Fruit fly (Drosophila melanogaster) whole organism, embryonic: ENCODE results near the gene CG43750.

Experiments
- Adf1 ChIP-seq: fragments of 200-800 bp; sonication (Bioruptor generic); IDR thresholded peaks from 2 replicates; pipeline ENCODE4 v1.3.6; 2022; ENCODE audit warnings: missing biosample characterization, missing genetic modification characterization
- BtbVII ChIP-seq: fragments of 200-800 bp; sonication (Bioruptor generic); optimal IDR thresholded peaks from 3 replicates; lab custom pipeline; 2017; ENCODE audit warnings: missing biosample characterization, mild to moderate bottlenecking, missing genetic modification characterization
- CG12391 ChIP-seq: fragments of 200-800 bp; sonication (Bioruptor generic); optimal IDR thresholded peaks from 3 replicates; lab custom pipeline; 2018; ENCODE audit warnings: missing biosample characterization, mild to moderate bottlenecking, missing genetic modification characterization, moderate library complexity
- CG12769 ChIP-seq: fragments of 200-800 bp; sonication (Bioruptor generic); optimal IDR thresholded peaks from 2 replicates; lab custom pipeline; 2019; ENCODE audit warnings: missing biosample characterization, mild to moderate bottlenecking, missing genetic modification characterization, moderate library complexity
- CG13775 ChIP-seq: fragments of 200-800 bp; sonication (Bioruptor generic); optimal IDR thresholded peaks from 3 replicates; lab custom pipeline; 2017; ENCODE audit warnings: missing biosample characterization, mild to moderate bottlenecking, missing genetic modification characterization
- CG14710 ChIP-seq: fragments of 200-800 bp; sonication (Bioruptor generic); optimal IDR thresholded peaks from 3 replicates; lab custom pipeline; 2019; ENCODE audit warnings: missing biosample characterization, mild to moderate bottlenecking, missing genetic modification characterization, moderate library complexity
- CG15601 ChIP-seq: fragments of 200-800 bp; sonication (Bioruptor generic); optimal IDR thresholded peaks from 3 replicates; lab custom pipeline; 2019; ENCODE audit warnings: missing biosample characterization, mild to moderate bottlenecking, missing genetic modification characterization, moderate library complexity
- CG1603 ChIP-seq: fragments of 200-800 bp; sonication (Bioruptor generic); optimal IDR thresholded peaks from 2 replicates; lab custom pipeline; 2019; ENCODE audit warnings: missing biosample characterization, mild to moderate bottlenecking, missing genetic modification characterization, moderate library complexity
- CG1647 ChIP-seq: fragments of 200-800 bp; sonication (Bioruptor generic); optimal IDR thresholded peaks from 3 replicates; lab custom pipeline; 2016; ENCODE audit warnings: missing biosample characterization, missing genetic modification characterization
- CG17186 ChIP-seq: fragments of 200-800 bp; sonication (Bioruptor generic); optimal IDR thresholded peaks from 3 replicates; lab custom pipeline; 2017; ENCODE audit warnings: missing biosample characterization, missing genetic modification reagents, missing genetic modification characterization
- CG17359 ChIP-seq: fragments of 200-800 bp; sonication (Bioruptor generic); optimal IDR thresholded peaks from 3 replicates; lab custom pipeline; 2018; ENCODE audit warnings: missing biosample characterization, mild to moderate bottlenecking, missing genetic modification characterization, moderate library complexity
- CG18011 ChIP-seq: fragments of 200-800 bp; sonication (Bioruptor generic); optimal IDR thresholded peaks from 2 replicates; lab custom pipeline; 2017; ENCODE audit warnings: missing biosample characterization, missing genetic modification characterization, mild to moderate bottlenecking, moderate library complexity, missing genotype
- CG2875 ChIP-seq: fragments of 200-800 bp; sonication (Bioruptor generic); optimal IDR thresholded peaks from 2 replicates; lab custom pipeline; 2017; ENCODE audit warnings: missing biosample characterization, mild to moderate bottlenecking, missing genetic modification characterization, missing genetic modification reagents
- CG2889 ChIP-seq: fragments of 200-800 bp; sonication (Bioruptor generic); IDR thresholded peaks from 3 replicates; pipeline ENCODE4 v1.3.6; 2022; ENCODE audit warnings: missing biosample characterization, missing genetic modification characterization
- CG3065 ChIP-seq: fragments of 200-800 bp; sonication (Bioruptor generic); optimal IDR thresholded peaks from 2 replicates; lab custom pipeline; 2016; ENCODE audit warnings: missing biosample characterization, missing genetic modification characterization
- CG3407 ChIP-seq: fragments of 200-800 bp; sonication (Bioruptor generic); optimal IDR thresholded peaks from 2 replicates; lab custom pipeline; 2018; ENCODE audit warnings: missing biosample characterization, mild to moderate bottlenecking, missing genetic modification characterization
- CG4854 ChIP-seq: fragments of 200-800 bp; sonication (Bioruptor generic); optimal IDR thresholded peaks from 2 replicates; lab custom pipeline; 2016; ENCODE audit warnings: missing biosample characterization, missing genetic modification characterization, inconsistent platforms
- CG6175 ChIP-seq: fragments of 200-800 bp; sonication (Bioruptor generic); IDR thresholded peaks from 3 replicates; pipeline ENCODE4 v1.3.6; 2022; ENCODE audit warnings: missing biosample characterization, missing genetic modification characterization
- CG7357 ChIP-seq: fragments of 200-800 bp; sonication (Bioruptor generic); IDR thresholded peaks from 3 replicates; pipeline ENCODE4 v1.3.6; 2022; ENCODE audit warnings: missing biosample characterization, missing genetic modification characterization
- CG9932 ChIP-seq: fragments of 200-800 bp; sonication (Bioruptor generic); IDR thresholded peaks from 2 replicates; pipeline ENCODE4 v1.3.6; 2022; ENCODE audit warnings: missing biosample characterization, missing genetic modification characterization
- CrebB ChIP-seq: fragments of 200-800 bp; sonication (Bioruptor generic); optimal IDR thresholded peaks from 3 replicates; lab custom pipeline; 2018; ENCODE audit warnings: missing biosample characterization, mild to moderate bottlenecking, missing genetic modification characterization
- Dad ChIP-seq: fragments of 200-800 bp; sonication (Bioruptor generic); optimal IDR thresholded peaks from 3 replicates; lab custom pipeline; 2016; ENCODE audit warnings: missing biosample characterization, missing genetic modification characterization
- Dref ChIP-seq: fragments of 200-800 bp; sonication (Bioruptor generic); IDR thresholded peaks from 2 replicates; pipeline ENCODE4 v1.3.6; 2022; ENCODE audit warnings: missing biosample characterization, missing genetic modification characterization
- Drgx ChIP-seq: fragments of 200-800 bp; sonication (Bioruptor generic); IDR thresholded peaks from 2 replicates; pipeline ENCODE4 v1.3.6; 2022; ENCODE audit warnings: missing biosample characterization, missing genetic modification characterization
- Eip74EF ChIP-seq, 2 experiments: fragments of 200-800 bp in 1 of 2; fragments of >200 bp in 1 of 2; sonication (Bioruptor generic) in 1 of 2; optimal IDR thresholded peaks; 2 replicates each; lab custom pipeline; 2017 to 2019; ENCODE audit warnings: missing biosample characterization in 2 of 2, missing genetic modification characterization in 2 of 2, mild to moderate bottlenecking in 1 of 2, moderate library complexity in 1 of 2
- Elba2 ChIP-seq: fragments of 200-800 bp; sonication (Bioruptor generic); optimal IDR thresholded peaks from 3 replicates; lab custom pipeline; 2016; ENCODE audit warnings: missing biosample characterization, missing genetic modification characterization
- Ets65A ChIP-seq: fragments of 200-800 bp; sonication (Bioruptor generic); peaks from one replicate; lab custom pipeline; 2016; ENCODE audit warnings: missing biosample characterization, missing genetic modification characterization
- Hmx ChIP-seq: fragments of 200-800 bp; sonication (Bioruptor generic); optimal IDR thresholded peaks from 2 replicates; lab custom pipeline; 2016; ENCODE audit warnings: missing biosample characterization, missing genetic modification characterization
- Kr ChIP-seq: fragments of 200-800 bp; sonication (Bioruptor generic); optimal IDR thresholded peaks from 2 replicates; lab custom pipeline; 2017; ENCODE audit warnings: missing biosample characterization, mild to moderate bottlenecking, missing genetic modification characterization
- Ptx1 ChIP-seq: fragments of 200-800 bp; sonication (Bioruptor generic); IDR thresholded peaks from 2 replicates; pipeline ENCODE4 v1.3.6; 2022; ENCODE audit warnings: missing biosample characterization, missing genetic modification characterization
- Sox102F ChIP-seq: fragments of 200-800 bp; sonication (Bioruptor generic); optimal IDR thresholded peaks from 2 replicates; lab custom pipeline; 2018; ENCODE audit warnings: missing biosample characterization, mild to moderate bottlenecking, missing genetic modification characterization, moderate library complexity
- Spps ChIP-seq: fragments of 200-800 bp; sonication (Bioruptor generic); optimal IDR thresholded peaks from 2 replicates; lab custom pipeline; 2018; ENCODE audit warnings: missing biosample characterization, mild to moderate bottlenecking, missing genetic modification characterization
- Taf1 ChIP-seq: fragments of 200-800 bp; sonication (Bioruptor generic); IDR thresholded peaks from 2 replicates; pipeline ENCODE4 v1.3.6; 2022; ENCODE audit warnings: missing biosample characterization, missing genetic modification characterization
- Tbp ChIP-seq: fragments of >200 bp; optimal IDR thresholded peaks from 2 replicates; lab custom pipeline; 2018; ENCODE audit warnings: missing biosample characterization, missing genetic modification characterization
- chm ChIP-seq: fragments of 200-800 bp; sonication (Bioruptor generic); IDR thresholded peaks from 2 replicates; pipeline ENCODE4 v1.3.6; 2022; ENCODE audit warnings: missing biosample characterization, missing genetic modification characterization
- ci ChIP-seq: fragments of 200-800 bp; sonication (Bioruptor generic); IDR thresholded peaks from 3 replicates; pipeline ENCODE4 v1.3.6; 2022; ENCODE audit warnings: missing biosample characterization, missing genetic modification characterization
- croc ChIP-seq: fragments of 200-800 bp; sonication (Bioruptor generic); conservative IDR thresholded peaks from 3 replicates; pipeline ENCODE4 v1.3.6; 2022; ENCODE audit warnings: missing biosample characterization, missing genetic modification characterization
- da ChIP-seq: fragments of 200-800 bp; sonication (Bioruptor generic); optimal IDR thresholded peaks from 2 replicates; lab custom pipeline; 2016; ENCODE audit warnings: missing biosample characterization, missing genetic modification characterization
- dan ChIP-seq: fragments of 200-800 bp; sonication (Bioruptor generic); IDR thresholded peaks from 2 replicates; pipeline ENCODE4 v1.3.6; 2022; ENCODE audit warnings: missing biosample characterization, missing genetic modification characterization
- eyg ChIP-seq: fragments of 200-800 bp; sonication (Bioruptor generic); optimal IDR thresholded peaks from 3 replicates; lab custom pipeline; 2016; ENCODE audit warnings: missing biosample characterization, missing genetic modification characterization
- ftz-f1 ChIP-seq: fragments of 200-800 bp; sonication (Bioruptor generic); optimal IDR thresholded peaks from 2 replicates; lab custom pipeline; 2016; ENCODE audit warnings: missing biosample characterization, missing genetic modification characterization
- gcm ChIP-seq: fragments of 200-800 bp; sonication (Bioruptor generic); optimal IDR thresholded peaks from 2 replicates; lab custom pipeline; 2019; ENCODE audit warnings: missing biosample characterization, mild to moderate bottlenecking, missing genetic modification characterization, moderate library complexity
- gem ChIP-seq: fragments of 200-800 bp; sonication (Bioruptor generic); optimal IDR thresholded peaks from 2 replicates; lab custom pipeline; 2019; ENCODE audit warnings: missing biosample characterization, mild to moderate bottlenecking, missing genetic modification characterization, moderate library complexity
- kni ChIP-seq: fragments of 200-800 bp; sonication (Bioruptor generic); optimal IDR thresholded peaks from 3 replicates; lab custom pipeline; 2017; ENCODE audit warnings: mild to moderate bottlenecking, missing biosample characterization, missing genetic modification reagents, missing genetic modification characterization
- pb ChIP-seq: fragments of 200-800 bp; sonication (Bioruptor generic); optimal IDR thresholded peaks from 3 replicates; lab custom pipeline; 2016; ENCODE audit warnings: missing biosample characterization, missing genetic modification characterization
- peb ChIP-seq: fragments of 200-800 bp; sonication (Bioruptor generic); IDR thresholded peaks from 2 replicates; pipeline ENCODE4 v1.3.6; 2022; ENCODE audit warnings: missing biosample characterization, missing genetic modification characterization
- prd ChIP-seq, 3 experiments: fragments of >200 bp in 2 of 3; fragments of 200-800 bp in 1 of 3; sonication (Bioruptor generic) in 1 of 3; optimal IDR thresholded peaks in 2 of 3; IDR thresholded peaks in 1 of 3; 2 replicates in 2 of 3; 3 replicates in 1 of 3; pipeline versions ENCODE4 v1.3.6 to Lab custom; 2017 to 2022; ENCODE audit warnings: missing biosample characterization in 1 of 3, missing genetic modification characterization in 1 of 3
- sim ChIP-seq: fragments of 200-800 bp; sonication (Bioruptor generic); IDR thresholded peaks from 2 replicates; pipeline ENCODE4 v1.3.6; 2022; ENCODE audit warnings: missing biosample characterization, missing genetic modification characterization
- slp2 ChIP-seq: fragments of 200-800 bp; sonication (Bioruptor generic); optimal IDR thresholded peaks from 2 replicates; lab custom pipeline; 2016; ENCODE audit warnings: missing biosample characterization, missing genetic modification characterization
- zfh1 ChIP-seq: fragments of 200-800 bp; sonication (Bioruptor generic); IDR thresholded peaks from 3 replicates; pipeline ENCODE4 v1.3.6; 2022; ENCODE audit warnings: missing biosample characterization, missing genetic modification characterization

The CG43750 gene

DNA sequence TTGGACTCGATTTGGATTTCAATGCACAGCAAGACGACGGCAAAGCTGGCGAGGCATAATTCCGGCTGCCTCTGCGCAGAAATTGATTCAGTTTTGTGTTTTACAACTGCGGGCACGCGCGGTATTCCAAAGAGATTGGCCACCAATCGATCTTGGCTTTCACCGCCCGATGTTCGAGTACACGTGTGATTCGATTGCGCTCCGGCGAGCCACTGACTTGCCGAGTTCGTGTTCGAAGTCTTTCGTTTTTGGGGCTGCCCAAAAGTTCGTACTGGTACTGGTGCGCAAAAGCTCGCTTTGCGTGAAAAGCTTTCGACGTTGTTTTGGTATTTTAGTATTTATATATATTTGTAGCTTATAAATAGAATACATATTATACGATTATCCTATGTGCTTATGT lies 24.6 kb upstream of the CG43750 start, which contains the start of gene CG18641 (continued):
- TF ChIP-seq Dad (GFP tag; lab: Kevin White, UChicago), result no peak

DNA sequence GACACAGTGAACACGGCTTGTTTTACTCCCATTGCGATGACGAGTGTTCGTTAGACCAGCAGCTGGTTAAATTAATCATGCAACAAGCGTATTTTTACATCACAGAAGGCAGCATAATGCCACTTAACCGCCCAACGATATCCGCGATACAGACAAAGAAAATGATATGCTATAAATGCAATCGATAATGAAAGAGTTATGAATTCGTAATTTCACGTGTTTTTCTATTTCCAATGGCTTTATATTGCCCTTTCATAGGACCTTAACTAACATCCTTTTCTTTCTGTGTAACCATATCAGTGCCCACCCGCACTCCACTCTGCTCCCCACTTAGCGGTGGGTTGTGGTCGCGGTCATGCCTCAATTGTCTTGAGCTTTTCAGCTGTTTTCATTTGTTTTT lies 22.6 kb upstream of the CG43750 start:
- TF ChIP-seq chm (GFP tag; lab: Robert Waterston, UW) (no peak), Spps (no peak), prd (optimal IDR thresholded peaks at IDR 0.05; lab: Kevin White, UChicago) (no peak), prd (GFP tag; IDR thresholded peaks at IDR 0.05; lab: Robert Waterston, UW) (peak; percentile 33; the same call in 1 of the 3 replicates), CG14710 (tag; lab: Kevin White, UChicago) (no peak), sim (GFP tag; lab: Robert Waterston, UW) (no peak), CG1647 (no peak), ci (GFP tag; lab: Robert Waterston, UW) (no peak), slp2 (GFP tag; lab: Kevin White, UChicago) (no peak), dan (no peak), CrebB (tag; lab: Kevin White, UChicago) (no peak), BtbVII (GFP tag; lab: Kevin White, UChicago) (no peak), gem (tag; lab: Kevin White, UChicago) (no peak), CG15601 (no peak), peb (no peak), CG12391 (tag; lab: Kevin White, UChicago) (no peak), CG3407 (GFP tag; lab: Kevin White, UChicago) (no peak), Tbp (no peak), CG18011 (no peak), CG4854 (no peak), Kr (GFP tag; lab: Kevin White, UChicago) (no peak), Ptx1 (GFP tag; lab: Robert Waterston, UW) (0 out of 2 replicates have a peak, but pooled peaks have one; percentile 20), da (GFP tag; lab: Kevin White, UChicago) (no peak), Drgx (peak; percentile 76), CG17186 (no peak), Ets65A (peak; percentile 87), kni (GFP tag; lab: Kevin White, UChicago) (peak; percentile 14), CG2875 (GFP tag; lab: Kevin White, UChicago) (no peak), Adf1 (GFP tag; lab: Robert Waterston, UW) (no peak), Dref (GFP tag; lab: Robert Waterston, UW) (no peak), CG2889 (GFP tag; lab: Robert Waterston, UW) (no peak), gcm (GFP tag; lab: Kevin White, UChicago) (no peak), ftz-f1 (GFP tag; lab: Kevin White, UChicago) (no peak), pb (no peak), CG6175 (GFP tag; lab: Robert Waterston, UW) (no peak), CG13775 (no peak), CG12769 (tag; lab: Kevin White, UChicago) (no peak), CG1603 (tag; lab: Kevin White, UChicago) (no peak), CG9932 (GFP tag; lab: Robert Waterston, UW) (no peak), Eip74EF (GFP tag; optimal IDR thresholded peaks at IDR 0.05; lab: Kevin White, UChicago) (no peak), eyg (GFP tag; lab: Kevin White, UChicago) (no peak), zfh1 (no peak), CG3065 (GFP tag; lab: Kevin White, UChicago) (no peak), CG17359 (peak; percentile 20), croc (GFP tag; lab: Robert Waterston, UW) (no peak), Hmx (no peak), CG7357 (0 out of 3 replicates have a peak, but pooled peaks have one; percentile 11), Sox102F (GFP tag; lab: Kevin White, UChicago) (peak; percentile 11), Elba2 (GFP tag; lab: Kevin White, UChicago) (no peak), Taf1 (GFP tag; lab: Robert Waterston, UW) (no peak)
